Worm (Caenorhabditis elegans): ENCODE measurements around the gene T16G1.6.
"Not testable (repeated sequence)": the region's sequence is repeated elsewhere in the genome, so short reads cannot be mapped to it uniquely, and the experiment has no call there.

Gene T16G1.6

ce11 chrV:12937098-12937497 lies at the start of gene T16G1.6:
Gene T16G1.6 (minus strand): TSS chrV:12937174.
- TF ChIP-seq unc-62 (GFP tag; optimal IDR thresholded peaks at IDR 0.05): no peak

- TF ChIP-seq unc-62 (GFP tag; optimal IDR thresholded peaks at IDR 0.05): no peak
Observed at ce11 chrV:12974047-12974446, 37.1 kb upstream of the T16G1.6 start.

- TF ChIP-seq unc-62 (GFP tag; optimal IDR thresholded peaks at IDR 0.05): no peak
Observed at ce11 chrV:12970575-12971160, 33.7 kb upstream of the T16G1.6 start, which contains the start of gene pnn-1. Gene pnn-1 (plus strand): TSS chrV:12971110.

ce11 chrV:12968555-12968954 lies 31.6 kb upstream of the T16G1.6 start, which contains the start of gene lin-46:
Gene lin-46 (plus strand): TSS chrV:12968855.
- no peak for TF ChIP-seq unc-62 (GFP tag; optimal IDR thresholded peaks at IDR 0.05)

- TF ChIP-seq unc-62 (GFP tag; optimal IDR thresholded peaks at IDR 0.05): not testable (repeated sequence)
Observed at ce11 chrV:12967925-12968327, 31.0 kb upstream of the T16G1.6 start, which contains the start of gene R186.8. Gene R186.8 (minus strand): TSS chrV:12967982.

- TF ChIP-seq unc-62 (GFP tag; optimal IDR thresholded peaks at IDR 0.05): no peak
Observed at ce11 chrV:12967110-12967509, 30.1 kb upstream of the T16G1.6 start, which contains the start of gene R186.3. Gene R186.3 (minus strand): TSS chrV:12967210.

ce11 chrV:12964076-12964475 lies 27.1 kb upstream of the T16G1.6 start, which contains the start of gene srd-35:
Gene srd-35 (plus strand): TSS chrV:12964376.
- TF ChIP-seq unc-62 (GFP tag; optimal IDR thresholded peaks at IDR 0.05): no peak

ce11 chrV:12963192-12963591 lies 26.2 kb upstream of the T16G1.6 start, which contains the start of gene hrg-9:
Gene hrg-9 (minus strand): TSS chrV:12963343.
- no peak for TF ChIP-seq unc-62 (GFP tag; optimal IDR thresholded peaks at IDR 0.05)

- TF ChIP-seq unc-62 (GFP tag; optimal IDR thresholded peaks at IDR 0.05): no peak
Observed at ce11 chrV:12961085-12961560, 24.1 kb upstream of the T16G1.6 start, which contains the start of gene mpst-7. Gene mpst-7 (minus strand): TSS chrV:12961135.

- no peak for TF ChIP-seq unc-62 (GFP tag; optimal IDR thresholded peaks at IDR 0.05)
Observed at ce11 chrV:12954261-12954660, 17.3 kb upstream of the T16G1.6 start.

- no peak for TF ChIP-seq unc-62 (GFP tag; optimal IDR thresholded peaks at IDR 0.05)
Observed at ce11 chrV:12953702-12954101, 16.7 kb upstream of the T16G1.6 start, which contains the start of gene eif-3.K. Gene eif-3.K (plus strand): TSS chrV:12954002.

ce11 chrV:12952287-12952686 lies 15.3 kb upstream of the T16G1.6 start, which contains the start of gene pqn-68:
Gene pqn-68 (plus strand): TSS chrV:12952636.
- TF ChIP-seq unc-62 (GFP tag; optimal IDR thresholded peaks at IDR 0.05): no peak

ce11 chrV:12950812-12951528 lies 14.0 kb upstream of the T16G1.6 start, which contains the start of the genes T16G1.9 and T16G1.18:
Gene T16G1.9 (minus strand): TSS chrV:12950862.
Gene T16G1.18 (plus strand): TSS chrV:12951304.
- TF ChIP-seq unc-62 (GFP tag; optimal IDR thresholded peaks at IDR 0.05): no peak

- no peak for TF ChIP-seq unc-62 (GFP tag; optimal IDR thresholded peaks at IDR 0.05)
Observed at ce11 chrV:12949607-12950006, 12.6 kb upstream of the T16G1.6 start, which contains the start of gene T16G1.13. Gene T16G1.13 (plus strand): TSS chrV:12949907.

- TF ChIP-seq unc-62 (GFP tag; optimal IDR thresholded peaks at IDR 0.05): no peak
Observed at ce11 chrV:12944775-12945174, 7.8 kb upstream of the T16G1.6 start, which contains the start of gene grl-2. Gene grl-2 (plus strand): TSS chrV:12945075.

- no peak for TF ChIP-seq unc-62 (GFP tag; optimal IDR thresholded peaks at IDR 0.05)
Observed at ce11 chrV:12944229-12944628, 7.3 kb upstream of the T16G1.6 start, which contains the start of gene T16G1.3. Gene T16G1.3 (minus strand): TSS chrV:12944329.

Data from whole organism, dauer.